Fruit fly (Drosophila melanogaster) Kc167 (cell line): ENCODE measurements around the gene Ilp2.

Experiments
- Myc ChIP-seq: fragments of >200 bp; optimal IDR thresholded peaks from 2 replicates; lab custom pipeline; 2017; ENCODE audit warnings: missing external identifiers
- Sin3A ChIP-seq: fragments of >200 bp; optimal IDR thresholded peaks from 2 replicates; lab custom pipeline; 2018; ENCODE audit warnings: missing external identifiers
- h ChIP-seq: fragments of >200 bp; optimal IDR thresholded peaks from 3 replicates; lab custom pipeline; 2018; ENCODE audit warnings: missing external identifiers
- insv ChIP-seq: fragments of >200 bp; optimal IDR thresholded peaks from 3 replicates; lab custom pipeline; 2018; ENCODE audit warnings: missing external identifiers
- psq ChIP-seq: fragments of >200 bp; optimal IDR thresholded peaks from 2 replicates; lab custom pipeline; 2017; ENCODE audit warnings: missing external identifiers
- ttk ChIP-seq: sonication (Bioruptor generic); optimal IDR thresholded peaks from 2 replicates; lab custom pipeline; 2017; ENCODE audit warnings: missing external identifiers

- TF ChIP-seq ttk, result no peak
- no peak for TF ChIP-seq insv (lab: Kevin White, UChicago)
- no peak for TF ChIP-seq psq
- no peak for TF ChIP-seq Sin3A (lab: Kevin White, UChicago)
- TF ChIP-seq Myc (lab: Kevin White, UChicago), result no peak
- no peak for TF ChIP-seq h
These were observed 31.7 kb upstream of the Ilp2 start for dm6 chr3L:9767636-9768358.
